Worm (Caenorhabditis elegans): ENCODE data around the gene C01B9.1.

C01B9.1 gene

DNA sequence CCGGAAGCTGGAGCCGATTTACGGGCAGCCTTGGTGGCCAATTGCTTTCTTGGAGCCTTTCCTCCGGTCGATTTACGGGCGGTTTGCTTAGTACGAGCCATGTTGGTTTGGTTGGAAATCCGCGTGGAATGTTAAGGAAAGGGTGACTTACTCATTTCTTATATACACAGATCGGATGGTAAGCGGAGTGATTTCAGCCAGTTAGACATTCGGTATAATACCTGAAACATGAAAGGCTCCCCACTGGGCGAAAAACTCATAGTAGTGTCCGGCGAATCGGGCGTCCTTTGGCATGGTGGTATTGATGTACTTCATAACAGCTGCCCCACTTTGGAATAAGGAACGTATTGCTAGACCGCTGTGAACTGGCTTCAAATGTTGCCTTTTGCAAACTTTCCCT is 57.2 kb downstream of the C01B9.1 start, which contains the start of gene his-42:
Gene his-42, minus strand, starts transcription at position 101 of the 400 bp plus-strand sequence.
- TF ChIP-seq nhr-23 (tag; optimal IDR thresholded peaks at IDR 0.05) (no peak), elt-1 (tag; optimal IDR thresholded peaks at IDR 0.05) (no peak), gmeb-1 (tag; optimal IDR thresholded peaks at IDR 0.05) (no peak), nhr-11 (tag; optimal IDR thresholded peaks at IDR 0.05) (no peak), mab-5 (tag; optimal IDR thresholded peaks at IDR 0.05) (no peak), aly-2 (tag; optimal IDR thresholded peaks at IDR 0.05) (no peak), ZK546.5 (tag; optimal IDR thresholded peaks at IDR 0.05) (no peak), ceh-16 (tag; optimal IDR thresholded peaks at IDR 0.05) (no peak), sma-9 (GFP tag; optimal IDR thresholded peaks at IDR 0.05) (no peak), sma-9 (tag; optimal IDR thresholded peaks at IDR 0.05) (no peak), nhr-25 (tag; optimal IDR thresholded peaks at IDR 0.05) (no peak), ceh-82 (tag; optimal IDR thresholded peaks at IDR 0.05) (no peak), lin-13 (GFP tag; optimal IDR thresholded peaks at IDR 0.05) (no peak), Y55F3AM.14 (GFP tag; optimal IDR thresholded peaks at IDR 0.05) (no peak), crh-2 (tag; optimal IDR thresholded peaks at IDR 0.05) (no peak)
